Fruit fly (Drosophila melanogaster): Measurements from ENCODE around the gene Arglu1.

The Arglu1 gene

dm6 chr2L:9918020-9918959 lies 19.6 kb downstream of the Arglu1 start, which contains the start of the genes CG5885 and CG4598 (continued):
- TF ChIP-seq CG17912 (GFP tag; optimal IDR thresholded peaks at IDR 0.05): peak; percentile 46
- no peak for TF ChIP-seq Dad (GFP tag; optimal IDR thresholded peaks at IDR 0.05)
- TF ChIP-seq lbe (GFP tag; optimal IDR thresholded peaks at IDR 0.05): peak; percentile 53
- no peak for TF ChIP-seq danr (GFP tag; IDR thresholded peaks at IDR 0.05)
- TF ChIP-seq ranshi (GFP tag; IDR thresholded peaks at IDR 0.05): peak; percentile 78
- TF ChIP-seq CG13123 (GFP tag; optimal IDR thresholded peaks at IDR 0.05): peak; percentile 26
- peak; percentile 29 for TF ChIP-seq cato (GFP tag; optimal IDR thresholded peaks at IDR 0.05; ENCODE audit: borderline replicate concordance)
- TF ChIP-seq CG13287 (GFP tag; IDR thresholded peaks at IDR 0.05; ENCODE audit: partially characterized antibody): peak; percentile 80
- TF ChIP-seq CG6813 (GFP tag; optimal IDR thresholded peaks at IDR 0.05): peak; percentile 23
- peak; percentile 72 for TF ChIP-seq Hr3 (GFP tag; optimal IDR thresholded peaks at IDR 0.05)
- TF ChIP-seq trem (tag; optimal IDR thresholded peaks at IDR 0.05): peak; percentile 23
- TF ChIP-seq CG12391 (tag; optimal IDR thresholded peaks at IDR 0.05): peak; percentile 82
- peak; percentile 45 for TF ChIP-seq dmrt11E (tag; optimal IDR thresholded peaks at IDR 0.05)
- peak; percentile 21 for TF ChIP-seq CG11723 (GFP tag; optimal IDR thresholded peaks at IDR 0.05)
- no peak for TF ChIP-seq CG12071 (GFP tag; optimal IDR thresholded peaks at IDR 0.05)
- no peak for TF ChIP-seq Max (GFP tag; optimal IDR thresholded peaks at IDR 0.05)
- no peak for TF ChIP-seq org-1 (GFP tag; optimal IDR thresholded peaks at IDR 0.05)
- TF ChIP-seq luna (GFP tag; optimal IDR thresholded peaks at IDR 0.05): no peak
- TF ChIP-seq CG4617 (GFP tag; optimal IDR thresholded peaks at IDR 0.05; ENCODE audit: borderline replicate concordance): peak; percentile 48
- no peak for TF ChIP-seq CG10565 (GFP tag; optimal IDR thresholded peaks at IDR 0.05)
- peak; percentile 46 for TF ChIP-seq CG8290 (GFP tag; optimal IDR thresholded peaks at IDR 0.05)
- peak in 1 of 2 experiments; percentile 76 for TF ChIP-seq CG8290 (tag; optimal IDR thresholded peaks at IDR 0.05)
- peak; percentile 65 for TF ChIP-seq dmrt99B (tag; optimal IDR thresholded peaks at IDR 0.05)
- peak; percentile 46 for TF ChIP-seq tx (GFP tag; optimal IDR thresholded peaks at IDR 0.05)
- no peak for TF ChIP-seq CG7987 (GFP tag; optimal IDR thresholded peaks at IDR 0.05)
- peak; percentile 55 for TF ChIP-seq pnt (GFP tag; optimal IDR thresholded peaks at IDR 0.05)
- no peak for TF ChIP-seq Side (GFP tag; optimal IDR thresholded peaks at IDR 0.05)
- TF ChIP-seq sug (tag; optimal IDR thresholded peaks at IDR 0.05): peak; percentile 70
- TF ChIP-seq CG15269 (tag; optimal IDR thresholded peaks at IDR 0.05): peak; percentile 80
- TF ChIP-seq Eip74EF (GFP tag; optimal IDR thresholded peaks at IDR 0.05): peak in 1 of 2 experiments; percentile 22
- TF ChIP-seq NC2β (GFP tag; optimal IDR thresholded peaks at IDR 0.05): peak; percentile 44
- TF ChIP-seq CG9932 (GFP tag; IDR thresholded peaks at IDR 0.05): peak; percentile 82
- TF ChIP-seq CG3281 (GFP tag; optimal IDR thresholded peaks at IDR 0.05): peak; percentile 34
- TF ChIP-seq ken (GFP tag; IDR thresholded peaks at IDR 0.05): peak; percentile 71; the same call in 1 of the 3 replicates
- TF ChIP-seq Myb (GFP tag; optimal IDR thresholded peaks at IDR 0.05): peak; percentile 84
- TF ChIP-seq Kr (GFP tag; optimal IDR thresholded peaks at IDR 0.05): no peak
- no peak for TF ChIP-seq ERR (GFP tag; optimal IDR thresholded peaks at IDR 0.05)
- peak; percentile 11 for TF ChIP-seq CG18011 (GFP tag; optimal IDR thresholded peaks at IDR 0.05)
- no peak for TF ChIP-seq CG12744 (GFP tag; optimal IDR thresholded peaks at IDR 0.05)
- TF ChIP-seq mirr (GFP tag; optimal IDR thresholded peaks at IDR 0.05): no peak
- TF ChIP-seq Ssrp (tag; optimal IDR thresholded peaks at IDR 0.05): peak; percentile 70
- no peak for TF ChIP-seq sima (GFP tag; optimal IDR thresholded peaks at IDR 0.05)
- TF ChIP-seq CG17385 (GFP tag; optimal IDR thresholded peaks at IDR 0.05): peak; percentile 64
- TF ChIP-seq CG10654 (GFP tag; optimal IDR thresholded peaks at IDR 0.05): peak; percentile 39
- TF ChIP-seq Dek (tag; optimal IDR thresholded peaks at IDR 0.05): peak; percentile 76
- TF ChIP-seq CG14965 (GFP tag; optimal IDR thresholded peaks at IDR 0.05; ENCODE audit: borderline replicate concordance): no peak
- peak; percentile 25 for TF ChIP-seq CG10147 (GFP tag; optimal IDR thresholded peaks at IDR 0.05)
